Fruit fly (Drosophila melanogaster): ENCODE measurements around the gene CG45012.

- TF ChIP-seq psq (optimal IDR thresholded peaks at IDR 0.05) (no peak), ttk (optimal IDR thresholded peaks at IDR 0.05) (no peak)
Observed at dm6 chr2L:11789690-11790089, 44.7 kb upstream of the CG45012 start, which contains the start of gene CG14932.
